Fruit fly (Drosophila melanogaster) whole organism, larva: Measurements from ENCODE around the gene Stam.

ENCODE experiments used
- noc ChIP-seq: fragments of 200-800 bp; sonication (Bioruptor generic); optimal IDR thresholded peaks from 3 replicates; lab custom pipeline; 2019; ENCODE audit warnings: missing biosample characterization, mild to moderate bottlenecking, missing genetic modification characterization, moderate library complexity

The Stam gene

DNA sequence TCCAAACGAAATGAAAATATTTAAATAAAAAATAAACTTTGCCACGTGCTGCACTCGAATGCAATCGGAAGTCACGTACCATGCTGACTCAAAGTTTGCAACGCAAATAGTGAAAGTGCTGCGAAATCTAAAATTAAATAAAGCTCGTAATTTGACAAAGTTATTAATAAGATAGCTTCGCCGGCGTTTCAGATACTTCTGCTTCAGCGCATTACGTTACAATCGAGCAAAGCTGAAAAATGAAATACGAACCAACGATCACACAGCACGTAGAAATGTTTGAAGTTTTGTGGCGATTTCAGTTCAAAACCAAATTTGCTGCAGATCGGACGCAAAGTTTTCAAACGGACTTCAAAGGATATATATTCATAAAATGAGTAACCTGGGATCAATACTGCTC, 11.5 kb downstream of the Stam start, which contains the start of gene CG12517:
Gene CG12517 (plus strand): TSS at position 301 of the 400 bp plus-strand sequence.
- TF ChIP-seq noc: no peak

dm6 chr2L:10888827-10889226, 30.5 kb downstream of the Stam start, which contains the start of gene CG14071:
TSS of gene CG14071 (minus strand) at chr2L:10888927.
- no peak for TF ChIP-seq noc

- TF ChIP-seq noc: no peak
These were observed 43.3 kb downstream of the Stam start, which contains the start of gene CG14070 for dm6 chr2L:10901685-10902084. TSS of gene CG14070 (minus strand) at chr2L:10901785.

- no peak for TF ChIP-seq noc
These were observed 50.5 kb downstream of the Stam start, which contains the start of gene CG7309 for dm6 chr2L:10908793-10909192. TSS of gene CG7309 (minus strand) at chr2L:10908893.

DNA sequence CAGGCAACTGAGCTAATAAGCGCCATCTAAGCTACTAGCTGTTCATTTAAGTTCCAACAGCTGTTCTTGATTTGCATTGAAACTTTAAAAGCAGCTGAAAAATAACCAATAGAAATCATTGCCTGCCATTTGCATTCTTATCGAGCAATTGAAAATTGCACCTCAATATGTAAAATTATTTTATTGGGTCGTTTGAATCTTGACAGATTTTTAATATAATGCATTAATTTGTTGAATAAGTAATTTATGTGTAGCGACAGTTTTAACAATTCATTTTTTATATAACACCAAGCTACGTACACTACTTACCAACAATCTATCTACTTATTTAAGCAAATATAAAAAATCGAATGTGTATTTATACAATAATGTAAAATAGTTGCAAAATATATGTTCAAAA, 52.2 kb downstream of the Stam start, which contains the start of gene CG14069:
Gene CG14069 (minus strand): TSS at position 101 of the 400 bp plus-strand sequence.
- no peak for TF ChIP-seq noc
